Worm (Caenorhabditis elegans): ENCODE measurements around the gene F37H8.5.

- no peak for TF ChIP-seq ztf-23 (GFP tag; IDR thresholded peaks at IDR 0.05)
- TF ChIP-seq tab-1 (GFP tag; IDR thresholded peaks at IDR 0.05): no peak
Observed at ce11 chrII:11205783-11206182, 17.8 kb downstream of the F37H8.5 start.

All from whole organism, midembryonic.